Worm (Caenorhabditis elegans) whole organism, L2 larva: ENCODE results near the gene F47B10.4.
A peak's percentile ranks its signal among the peaks of the same experiment; 100 is the strongest.

Source experiments
- C34F6.9 ChIP-seq: fragments of 150-350 bp; optimal IDR thresholded peaks from 2 replicates; lab custom pipeline; 2014; ENCODE audit warnings: missing biosample characterization, missing genetic modification characterization
- F13H6.1 ChIP-seq: sonication (generic microtip); optimal IDR thresholded peaks from 2 replicates; lab custom pipeline; 2016; ENCODE audit warnings: missing genetic modification characterization, missing compliant biosample characterization
- Y55F3AM.14 ChIP-seq: fragments of 200-800 bp; sonication (Bioruptor generic); optimal IDR thresholded peaks from 2 replicates; lab custom pipeline; 2018; ENCODE audit warnings: mild to moderate bottlenecking, missing genetic modification characterization, missing compliant biosample characterization
- ZK546.5 ChIP-seq: sonication (generic microtip); optimal IDR thresholded peaks from 2 replicates; lab custom pipeline; 2017; ENCODE audit warnings: missing biosample characterization, missing genetic modification characterization
- alr-1 ChIP-seq: fragments of 150-350 bp; optimal IDR thresholded peaks from 2 replicates; lab custom pipeline; 2014; ENCODE audit warnings: missing biosample characterization, missing genetic modification characterization
- aly-2 ChIP-seq: fragments of 150-350 bp; optimal IDR thresholded peaks from 2 replicates; lab custom pipeline; 2014; ENCODE audit warnings: missing biosample characterization, missing genetic modification characterization
- ama-1 ChIP-seq: fragments of 150-350 bp; optimal IDR thresholded peaks from 2 replicates; lab custom pipeline; 2018; ENCODE audit warnings: inconsistent platforms
- ceh-82 ChIP-seq: fragments of 150-350 bp; optimal IDR thresholded peaks from 2 replicates; lab custom pipeline; 2014; ENCODE audit warnings: missing biosample characterization, missing genetic modification characterization
- crh-2 ChIP-seq: sonication (generic microtip); optimal IDR thresholded peaks from 2 replicates; lab custom pipeline; 2017; ENCODE audit warnings: missing biosample characterization, missing genetic modification characterization
- dmd-4 ChIP-seq: sonication (generic microtip); optimal IDR thresholded peaks from 2 replicates; lab custom pipeline; 2017; ENCODE audit warnings: missing biosample characterization, missing genetic modification characterization
- egl-27 ChIP-seq: sonication (generic microtip); optimal IDR thresholded peaks from 3 replicates; lab custom pipeline; 2017; ENCODE audit warnings: missing biosample characterization, missing genetic modification reagents, missing genetic modification characterization
- elt-1 ChIP-seq: fragments of 150-350 bp; optimal IDR thresholded peaks from 2 replicates; lab custom pipeline; 2014; ENCODE audit warnings: missing biosample characterization, missing genetic modification characterization
- elt-3 ChIP-seq: sonication (generic microtip); optimal IDR thresholded peaks from 2 replicates; lab custom pipeline; 2017; ENCODE audit warnings: missing biosample characterization, missing genetic modification characterization
- fos-1 ChIP-seq: fragments of 150-350 bp; optimal IDR thresholded peaks from 2 replicates; lab custom pipeline; 2014; ENCODE audit warnings: missing biosample characterization, missing genetic modification characterization
- gmeb-1 ChIP-seq: fragments of 150-350 bp; optimal IDR thresholded peaks from 2 replicates; lab custom pipeline; 2014; ENCODE audit warnings: missing biosample characterization, missing genetic modification characterization
- lin-11 ChIP-seq: fragments of 150-350 bp; sonication (generic microtip); optimal IDR thresholded peaks from 2 replicates; lab custom pipeline; 2014; ENCODE audit warnings: missing biosample characterization, missing genetic modification characterization, inconsistent platforms, mixed read lengths
- lin-39 ChIP-seq: fragments of 150-350 bp; optimal IDR thresholded peaks from 2 replicates; lab custom pipeline; 2014; ENCODE audit warnings: missing biosample characterization, missing genetic modification reagents, missing genetic modification characterization
- lsy-2 ChIP-seq, 2 experiments: fragments of 150-350 bp in 1 of 2; sonication (generic microtip) in 1 of 2; optimal IDR thresholded peaks; 2 replicates each; lab custom pipeline; 2014 to 2017; ENCODE audit warnings: missing biosample characterization in 2 of 2, missing genetic modification characterization in 2 of 2
- mab-5 ChIP-seq: fragments of 150-350 bp; optimal IDR thresholded peaks from 2 replicates; lab custom pipeline; 2014; ENCODE audit warnings: missing biosample characterization, missing genetic modification characterization
- mbf-1 ChIP-seq: sonication (generic microtip); optimal IDR thresholded peaks from 2 replicates; lab custom pipeline; 2017; ENCODE audit warnings: missing biosample characterization, missing genetic modification characterization
- nhr-10 ChIP-seq: sonication (generic microtip); optimal IDR thresholded peaks from 2 replicates; lab custom pipeline; 2017; ENCODE audit warnings: missing biosample characterization, missing genetic modification characterization
- nhr-11 ChIP-seq: fragments of 150-350 bp; optimal IDR thresholded peaks from 2 replicates; lab custom pipeline; 2014; ENCODE audit warnings: missing biosample characterization, missing genetic modification characterization
- nhr-12 ChIP-seq: fragments of 150-350 bp; optimal IDR thresholded peaks from 2 replicates; lab custom pipeline; 2014; ENCODE audit warnings: missing biosample characterization, missing genetic modification characterization
- nhr-129 ChIP-seq: fragments of 150-350 bp; optimal IDR thresholded peaks from 2 replicates; lab custom pipeline; 2014; ENCODE audit warnings: missing biosample characterization, missing genetic modification characterization
- nhr-21 ChIP-seq: fragments of 150-350 bp; optimal IDR thresholded peaks from 2 replicates; lab custom pipeline; 2014; ENCODE audit warnings: missing biosample characterization, missing genetic modification characterization
- nhr-237 ChIP-seq: fragments of 150-350 bp; optimal IDR thresholded peaks from 2 replicates; lab custom pipeline; 2014; ENCODE audit warnings: missing biosample characterization, missing genetic modification characterization
- nhr-25 ChIP-seq: fragments of 150-350 bp; sonication (generic microtip); optimal IDR thresholded peaks from 3 replicates; lab custom pipeline; 2014; ENCODE audit warnings: missing biosample characterization, missing genetic modification characterization
- peb-1 ChIP-seq: fragments of 150-350 bp; optimal IDR thresholded peaks from 2 replicates; lab custom pipeline; 2014; ENCODE audit warnings: missing biosample characterization, missing genetic modification characterization
- sem-4 ChIP-seq: fragments of 150-350 bp; optimal IDR thresholded peaks from 2 replicates; lab custom pipeline; 2014; ENCODE audit warnings: missing biosample characterization, missing genetic modification reagents, missing genetic modification characterization
- snpc-4 ChIP-seq: fragments of 150-350 bp; optimal IDR thresholded peaks from 2 replicates; lab custom pipeline; 2014; ENCODE audit warnings: missing biosample characterization, missing genetic modification characterization
- unc-62 ChIP-seq: fragments of 150-350 bp; optimal IDR thresholded peaks from 2 replicates; lab custom pipeline; 2014; ENCODE audit warnings: missing biosample characterization, missing genetic modification reagents, missing genetic modification characterization
- zag-1 ChIP-seq: fragments of 150-350 bp; optimal IDR thresholded peaks from 2 replicates; lab custom pipeline; 2014; ENCODE audit warnings: missing biosample characterization, missing genetic modification characterization
- ztf-11 ChIP-seq: sonication (generic microtip); optimal IDR thresholded peaks from 2 replicates; lab custom pipeline; 2017; ENCODE audit warnings: missing biosample characterization, missing genetic modification characterization

F47B10.4 gene

DNA sequence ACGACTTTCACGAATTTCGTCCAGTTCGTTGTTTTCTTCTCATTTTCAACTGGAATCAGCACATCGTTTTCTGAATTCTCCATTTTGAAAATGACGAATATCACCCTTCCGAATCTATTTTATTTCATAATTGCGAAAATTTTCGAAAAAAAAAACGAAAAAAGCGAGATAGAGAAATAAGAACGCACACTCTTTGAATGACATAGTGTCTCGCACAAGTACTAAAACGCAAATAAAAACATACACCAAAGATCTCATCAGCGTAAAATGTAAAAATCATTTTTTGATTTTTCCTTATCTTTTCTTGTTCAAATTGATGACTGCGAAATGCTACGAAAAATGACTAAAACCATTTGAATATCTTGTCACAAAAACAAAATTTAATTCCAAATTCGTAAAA lies 26.7 kb upstream of the F47B10.4 start, which contains the start of gene pgp-8:
pgp-8 (minus strand) TSS at position 101 of the 400 bp plus-strand sequence.
- TF ChIP-seq mab-5 (tag; lab: Kevin White, UChicago) (no peak), snpc-4 (no peak), ama-1 (lab: Kevin White, UChicago) (no peak), C34F6.9 (tag; lab: Kevin White, UChicago) (peak; percentile 51), ztf-11 (tag; lab: Kevin White, UChicago) (no peak)

DNA sequence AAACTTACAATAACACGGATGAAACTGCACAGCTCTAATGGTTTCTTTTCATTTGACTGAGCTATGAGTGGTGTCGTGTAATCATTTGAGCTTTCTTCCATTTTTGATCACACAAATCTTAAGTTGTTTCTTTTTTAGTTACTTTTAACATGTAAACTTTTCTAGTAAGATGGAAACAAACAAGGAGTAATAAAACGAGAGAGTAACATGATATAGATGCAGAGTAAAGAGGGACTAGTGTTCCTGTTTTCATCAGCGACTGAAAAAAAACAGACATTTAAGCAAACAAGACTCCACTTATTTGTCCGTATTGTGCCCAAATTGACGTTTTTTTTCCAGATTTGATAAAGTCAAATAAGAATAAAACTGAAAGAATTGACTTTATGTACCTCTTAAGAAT lies 20.9 kb upstream of the F47B10.4 start, which contains the start of gene pgp-7:
pgp-7 (minus strand) TSS at position 101 of the 400 bp plus-strand sequence.
- TF ChIP-seq snpc-4 (no peak), lin-39 (tag; lab: Kevin White, UChicago) (no peak), mbf-1 (tag; lab: Kevin White, UChicago) (no peak), alr-1 (no peak), nhr-10 (no peak), aly-2 (no peak), nhr-237 (tag; lab: Kevin White, UChicago) (no peak), sem-4 (no peak), nhr-21 (tag; lab: Kevin White, UChicago) (no peak), gmeb-1 (tag; lab: Kevin White, UChicago) (no peak), ceh-82 (tag; lab: Kevin White, UChicago) (no peak), egl-27 (tag; lab: Kevin White, UChicago) (no peak), elt-1 (tag; lab: Kevin White, UChicago) (no peak)

DNA sequence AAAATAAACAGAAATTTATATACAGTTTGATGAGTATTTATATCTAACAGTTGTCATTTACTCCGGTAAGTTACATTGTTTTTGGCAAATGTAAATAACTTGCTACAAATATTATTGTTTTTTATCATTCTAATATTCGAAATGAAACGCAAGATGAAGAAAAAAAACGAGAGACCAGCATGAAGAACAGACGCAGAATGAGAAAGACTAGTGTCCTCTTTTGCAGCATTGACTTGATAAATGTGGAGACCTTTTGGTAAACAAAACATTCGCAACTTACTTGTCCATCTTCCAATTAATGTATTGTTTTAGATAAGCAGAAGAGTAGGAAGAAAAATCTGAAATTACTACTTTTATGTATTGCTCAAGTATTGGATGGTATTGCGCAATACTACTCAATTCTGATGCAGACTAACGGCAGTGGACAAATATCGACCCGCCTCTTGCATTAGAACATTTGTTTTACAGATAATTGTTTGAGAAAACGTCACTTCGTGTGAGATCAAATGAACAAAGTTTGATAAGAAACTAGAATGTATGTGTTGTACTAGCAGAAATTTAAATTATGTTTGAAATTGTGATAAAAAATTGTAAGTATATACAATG lies 13.8 kb upstream of the F47B10.4 start, which contains the start of gene pgp-6:
pgp-6 (minus strand) TSS at position 288 of the 606 bp plus-strand sequence.
- peak; percentile 36 for TF ChIP-seq crh-2
- no peak for TF ChIP-seq dmd-4
- TF ChIP-seq gmeb-1 (tag; lab: Kevin White, UChicago) = no peak
- no peak for TF ChIP-seq peb-1 (tag; lab: Kevin White, UChicago)
- TF ChIP-seq lin-11 (tag; lab: Kevin White, UChicago) = no peak
- no peak for TF ChIP-seq lin-39 (tag; lab: Kevin White, UChicago)
- no peak for TF ChIP-seq mab-5 (tag; lab: Kevin White, UChicago)
- TF ChIP-seq elt-3 = no peak
- TF ChIP-seq nhr-11 = no peak
- no peak for TF ChIP-seq F13H6.1 (tag; lab: Kevin White, UChicago)
- no peak for TF ChIP-seq ZK546.5 (tag; lab: Kevin White, UChicago)
- TF ChIP-seq zag-1 (tag; lab: Kevin White, UChicago) = no peak
- no peak for TF ChIP-seq aly-2
- TF ChIP-seq Y55F3AM.14 (GFP tag; lab: Kevin White, UChicago) = no peak
- TF ChIP-seq ama-1 (lab: Kevin White, UChicago) = no peak
- no peak for TF ChIP-seq sem-4
- no peak for TF ChIP-seq unc-62
- peak; percentile 67 for TF ChIP-seq fos-1 (tag; lab: Kevin White, UChicago)
- no peak for TF ChIP-seq nhr-237 (tag; lab: Kevin White, UChicago)
- peak; percentile 21 for TF ChIP-seq nhr-129 (tag; lab: Kevin White, UChicago)
- no peak for TF ChIP-seq nhr-10
- no peak for TF ChIP-seq elt-1 (tag; lab: Kevin White, UChicago)

DNA sequence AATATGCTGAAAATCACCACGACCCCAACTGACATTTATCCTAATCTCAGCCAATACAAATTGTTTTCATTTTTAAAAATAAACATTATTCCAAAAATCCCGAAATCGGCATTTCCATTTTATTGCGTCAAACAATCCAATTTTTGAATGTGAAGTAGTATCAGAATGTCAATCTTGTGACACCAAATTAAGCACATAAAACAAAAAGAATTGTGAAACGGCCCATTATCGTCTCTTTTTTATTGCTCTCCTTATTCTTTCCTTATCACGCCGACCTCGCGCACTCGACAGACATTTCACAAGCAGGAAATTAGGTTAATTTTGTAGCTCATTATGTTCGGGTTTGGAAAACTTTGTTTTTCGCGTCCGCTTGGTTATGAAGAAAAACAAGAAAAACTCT lies 10.6 kb upstream of the F47B10.4 start, which contains the start of gene T21E8.4:
T21E8.4 (plus strand) TSS at position 301 of the 400 bp plus-strand sequence.
- TF ChIP-seq gmeb-1 (tag; lab: Kevin White, UChicago) (no peak), nhr-25 (tag; lab: Kevin White, UChicago) (no peak), ztf-11 (tag; lab: Kevin White, UChicago) (no peak)

DNA sequence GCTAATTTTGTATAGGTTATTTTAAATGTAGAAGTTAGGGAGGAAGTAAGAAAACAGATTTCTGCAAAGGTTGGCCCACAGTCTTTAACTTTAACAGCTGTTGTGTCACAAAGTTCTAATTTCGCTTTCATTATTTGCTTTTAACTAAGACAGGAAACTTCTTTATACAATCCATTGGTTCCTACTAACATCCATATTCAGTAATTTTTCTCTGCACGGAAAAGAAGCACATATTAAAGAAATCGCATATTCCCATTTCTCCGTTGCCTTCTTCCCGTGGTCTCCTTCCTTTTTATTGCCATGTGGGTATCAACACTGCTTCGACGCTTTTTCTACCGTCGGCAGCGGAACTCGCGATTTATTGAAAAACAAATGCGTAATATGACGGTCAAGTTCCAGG lies 9.1 kb upstream of the F47B10.4 start, which contains the start of gene T21E8.6:
T21E8.6 (plus strand) TSS at position 301 of the 400 bp plus-strand sequence.
- TF ChIP-seq fos-1 (tag; lab: Kevin White, UChicago) (no peak), egl-27 (tag; lab: Kevin White, UChicago) (no peak), nhr-12 (tag; lab: Kevin White, UChicago) (no peak), lsy-2 (tag; optimal IDR thresholded peaks at IDR 0.05; lab: Kevin White, UChicago) (no peak), mbf-1 (tag; lab: Kevin White, UChicago) (no peak)
